Worm (Caenorhabditis elegans): ENCODE measurements around the gene Y32G9A.5.

Gene Y32G9A.5

ce11 chrV:1875497-1875988 lies 31.9 kb upstream of the Y32G9A.5 start (continued):
- TF ChIP-seq ceh-45 (GFP tag; IDR thresholded peaks at IDR 0.05) (no peak), unc-3 (GFP tag; conservative IDR thresholded peaks at IDR 0.05) (no peak), unc-3 (tag; optimal IDR thresholded peaks at IDR 0.05) (no peak), ref-2 (tag; optimal IDR thresholded peaks at IDR 0.05) (peak; percentile 46), ztf-16 (tag; optimal IDR thresholded peaks at IDR 0.05) (peak; percentile 26), ceh-9 (tag; optimal IDR thresholded peaks at IDR 0.05) (no peak), tbx-2 (tag; optimal IDR thresholded peaks at IDR 0.05) (peak; percentile 57), ceh-31 (tag; optimal IDR thresholded peaks at IDR 0.05) (peak; percentile 64), tbx-7 (tag; optimal IDR thresholded peaks at IDR 0.05) (peak; percentile 14), ama-1 (optimal IDR thresholded peaks at IDR 0.05) (peak; percentile 77), hlh-15 (tag; optimal IDR thresholded peaks at IDR 0.05) (no peak), che-1 (tag; optimal IDR thresholded peaks at IDR 0.05) (no peak), zip-5 (tag; optimal IDR thresholded peaks at IDR 0.05) (peak; percentile 51)

DNA sequence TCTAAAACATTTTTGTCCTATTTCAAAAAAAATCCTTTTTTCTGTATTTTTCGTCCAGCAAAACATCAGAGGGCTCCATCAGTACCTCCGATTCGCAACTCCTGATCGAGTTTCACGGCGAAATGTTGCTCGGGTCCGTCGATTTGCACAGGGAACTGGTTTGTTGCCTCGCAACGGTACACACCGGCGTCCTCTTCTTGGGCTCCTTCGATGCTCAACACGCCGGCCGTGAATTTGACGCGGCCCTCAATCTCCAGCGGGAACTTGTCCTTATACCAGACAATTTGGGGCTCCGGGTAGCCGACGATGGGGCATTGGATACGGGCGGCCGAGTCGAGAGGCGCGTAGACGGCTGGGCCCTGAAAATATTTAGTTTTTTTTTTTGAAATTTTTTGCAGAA lies 29.4 kb upstream of the Y32G9A.5 start:
- TF ChIP-seq dve-1 (tag; optimal IDR thresholded peaks at IDR 0.05) (no peak), ceh-45 (GFP tag; IDR thresholded peaks at IDR 0.05) (no peak), tbx-2 (tag; optimal IDR thresholded peaks at IDR 0.05) (no peak), pat-9 (tag; optimal IDR thresholded peaks at IDR 0.05) (no peak), pha-2 (tag; optimal IDR thresholded peaks at IDR 0.05) (no peak), ceh-24 (tag; optimal IDR thresholded peaks at IDR 0.05) (no peak), eyg-1 (tag; optimal IDR thresholded peaks at IDR 0.05) (no peak), ceh-14 (tag; optimal IDR thresholded peaks at IDR 0.05) (no peak), ceh-18 (tag; optimal IDR thresholded peaks at IDR 0.05) (no peak), elt-4 (tag; optimal IDR thresholded peaks at IDR 0.05) (no peak), ets-4 (tag; optimal IDR thresholded peaks at IDR 0.05) (no peak), pha-4 (tag; optimal IDR thresholded peaks at IDR 0.05) (no peak), rnt-1 (tag; optimal IDR thresholded peaks at IDR 0.05) (no peak), unc-42 (tag; optimal IDR thresholded peaks at IDR 0.05) (no peak), nhr-232 (tag; optimal IDR thresholded peaks at IDR 0.05) (no peak), K02D7.2 (tag; optimal IDR thresholded peaks at IDR 0.05) (no peak), ztf-16 (tag; optimal IDR thresholded peaks at IDR 0.05) (no peak)

DNA sequence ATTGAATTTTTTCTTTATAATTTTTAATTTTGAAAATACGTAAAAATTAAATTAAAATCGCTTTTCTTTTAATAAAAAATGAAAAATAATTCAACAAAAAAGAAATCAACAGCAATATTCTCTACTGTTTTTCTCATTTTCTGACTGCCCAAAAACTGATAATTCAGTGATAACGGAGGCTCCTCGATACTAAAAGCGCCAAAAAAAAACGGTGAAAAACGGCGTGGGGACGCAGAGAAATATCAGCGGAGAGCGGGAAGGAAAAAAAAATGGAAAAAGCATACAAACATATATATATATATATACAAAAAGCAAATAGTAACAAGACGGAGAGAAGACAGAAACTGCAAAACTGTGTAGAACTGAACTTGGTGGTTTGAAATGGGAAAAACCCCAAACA lies 24.3 kb upstream of the Y32G9A.5 start:
- TF ChIP-seq rnt-1 (tag; optimal IDR thresholded peaks at IDR 0.05) (no peak), hlh-6 (tag; optimal IDR thresholded peaks at IDR 0.05) (no peak), ceh-9 (tag; optimal IDR thresholded peaks at IDR 0.05) (no peak), odd-2 (tag; optimal IDR thresholded peaks at IDR 0.05) (no peak), nhr-232 (tag; optimal IDR thresholded peaks at IDR 0.05) (no peak), unc-86 (tag; optimal IDR thresholded peaks at IDR 0.05) (no peak), ceh-22 (tag; optimal IDR thresholded peaks at IDR 0.05) (no peak)

DNA sequence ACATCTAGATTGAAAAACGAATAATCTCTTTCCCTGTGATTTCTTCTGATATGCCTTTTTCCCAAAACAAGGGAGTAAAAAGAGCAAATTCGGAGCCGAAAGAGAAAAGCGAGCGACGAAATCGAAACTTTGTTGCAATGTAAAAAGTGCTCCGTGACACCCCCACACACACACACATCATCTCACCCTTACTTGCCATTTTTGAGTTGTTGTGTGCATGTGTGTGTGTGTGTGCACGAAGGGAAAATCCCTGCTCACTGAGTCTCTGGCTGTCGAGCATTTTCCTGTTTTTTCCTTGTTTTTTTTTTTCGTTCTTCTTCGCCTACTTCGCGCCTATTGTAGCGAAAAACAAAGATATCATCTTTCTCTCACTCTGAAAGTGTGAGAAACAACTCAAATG lies 20.5 kb upstream of the Y32G9A.5 start:
- TF ChIP-seq madf-2 (tag; optimal IDR thresholded peaks at IDR 0.05) (no peak), pqm-1 (tag; optimal IDR thresholded peaks at IDR 0.05) (no peak), ceh-2 (tag; optimal IDR thresholded peaks at IDR 0.05) (no peak)

ce11 chrV:1888299-1888698 lies 19.2 kb upstream of the Y32G9A.5 start:
- TF ChIP-seq ets-4 (tag; optimal IDR thresholded peaks at IDR 0.05) (no peak), npax-4 (tag; optimal IDR thresholded peaks at IDR 0.05) (no peak), unc-42 (tag; optimal IDR thresholded peaks at IDR 0.05) (no peak), nfya-1 (tag; optimal IDR thresholded peaks at IDR 0.05) (no peak), elt-4 (tag; optimal IDR thresholded peaks at IDR 0.05) (no peak), sox-4 (tag; optimal IDR thresholded peaks at IDR 0.05) (no peak)
